Fruit fly (Drosophila melanogaster) whole organism, embryonic: ENCODE measurements around the gene ND-18.

Experiments
- ATbp ChIP-seq: fragments of 200-800 bp; sonication (Bioruptor generic); optimal IDR thresholded peaks from 2 replicates; lab custom pipeline; 2017; ENCODE audit warnings: missing biosample characterization, mild to moderate bottlenecking, missing genetic modification characterization, missing genetic modification reagents
- Abd-B ChIP-seq: fragments of 200-800 bp; sonication (Bioruptor generic); optimal IDR thresholded peaks from 2 replicates; lab custom pipeline; 2018; ENCODE audit warnings: missing biosample characterization, mild to moderate bottlenecking, missing genetic modification characterization, moderate library complexity
- Aef1 ChIP-seq: fragments of 200-800 bp; sonication (Bioruptor generic); IDR thresholded peaks from 3 replicates; pipeline ENCODE4 v1.3.6; 2022; ENCODE audit warnings: missing biosample characterization, missing genetic modification characterization
- Antp ChIP-seq: fragments of 200-800 bp; sonication (Bioruptor generic); optimal IDR thresholded peaks from 3 replicates; lab custom pipeline; 2016; ENCODE audit warnings: missing biosample characterization, missing genetic modification characterization
- Atf3 ChIP-seq: fragments of 200-800 bp; sonication (Bioruptor generic); optimal IDR thresholded peaks from 3 replicates; lab custom pipeline; 2016; ENCODE audit warnings: missing biosample characterization, missing genetic modification characterization
- Bdp1 ChIP-seq: fragments of 200-800 bp; sonication (Bioruptor generic); optimal IDR thresholded peaks from 3 replicates; lab custom pipeline; 2016; ENCODE audit warnings: missing biosample characterization, missing genetic modification characterization
- CG10321 ChIP-seq: fragments of 200-800 bp; sonication (Bioruptor generic); IDR thresholded peaks from 2 replicates; pipeline ENCODE4 v1.3.6; 2022; ENCODE audit warnings: missing biosample characterization, missing genetic modification characterization
- CG1233 ChIP-seq: fragments of 200-800 bp; sonication (Bioruptor generic); optimal IDR thresholded peaks from 4 replicates; lab custom pipeline; 2018; ENCODE audit warnings: missing biosample characterization, mild to moderate bottlenecking, missing genetic modification characterization
- CG15073 ChIP-seq: fragments of 200-800 bp; sonication (Bioruptor generic); optimal IDR thresholded peaks from 2 replicates; lab custom pipeline; 2016; ENCODE audit warnings: missing biosample characterization, missing genetic modification characterization
- CG16815 ChIP-seq: fragments of 200-800 bp; sonication (Bioruptor generic); optimal IDR thresholded peaks from 3 replicates; lab custom pipeline; 2017; ENCODE audit warnings: missing biosample characterization, mild to moderate bottlenecking, missing genetic modification characterization
- CG17385 ChIP-seq: fragments of 200-800 bp; sonication (Bioruptor generic); optimal IDR thresholded peaks from 3 replicates; lab custom pipeline; 2018; ENCODE audit warnings: missing biosample characterization, mild to moderate bottlenecking, missing genetic modification characterization
- CG18262 ChIP-seq: fragments of 200-800 bp; optimal IDR thresholded peaks from 3 replicates; lab custom pipeline; 2019; ENCODE audit warnings: missing biosample characterization, mild to moderate bottlenecking, missing genetic modification characterization, moderate library complexity
- CG18619 ChIP-seq: fragments of 200-800 bp; sonication (Bioruptor generic); optimal IDR thresholded peaks from 3 replicates; lab custom pipeline; 2017; ENCODE audit warnings: missing biosample characterization, mild to moderate bottlenecking, missing genetic modification characterization
- CG30403 ChIP-seq: fragments of 200-800 bp; sonication (Bioruptor generic); optimal IDR thresholded peaks from 3 replicates; lab custom pipeline; 2016; ENCODE audit warnings: missing biosample characterization, missing genetic modification characterization
- CG32772 ChIP-seq: fragments of 200-800 bp; sonication (Bioruptor generic); IDR thresholded peaks from 2 replicates; pipeline ENCODE4 v1.3.6; 2022; ENCODE audit warnings: missing biosample characterization, missing genetic modification characterization
- CG3726 ChIP-seq: fragments of 200-800 bp; sonication (Bioruptor generic); IDR thresholded peaks from 3 replicates; pipeline ENCODE4, ENCODE4 v1.3.6; 2022; ENCODE audit warnings: missing biosample characterization, missing genetic modification characterization
- CG42726 ChIP-seq: fragments of 200-800 bp; sonication (Bioruptor generic); IDR thresholded peaks from 2 replicates; pipeline ENCODE4 v1.3.6; 2022; ENCODE audit warnings: missing biosample characterization, missing genetic modification characterization; ENCODE audit not compliant: partially characterized antibody
- CG9727 ChIP-seq: fragments of 200-800 bp; sonication (Bioruptor generic); optimal IDR thresholded peaks from 3 replicates; lab custom pipeline; 2017; ENCODE audit warnings: missing biosample characterization, mild to moderate bottlenecking, missing genetic modification characterization
- CG9797 ChIP-seq: fragments of 200-800 bp; sonication (Bioruptor generic); optimal IDR thresholded peaks from 3 replicates; lab custom pipeline; 2018; ENCODE audit warnings: missing biosample characterization, mild to moderate bottlenecking, missing genetic modification characterization
- CTCF ChIP-seq: fragments of 200-800 bp; sonication (Bioruptor generic); optimal IDR thresholded peaks from 2 replicates; lab custom pipeline; 2017; ENCODE audit warnings: missing biosample characterization, mild to moderate bottlenecking, missing genetic modification characterization, moderate library complexity
- D19A ChIP-seq: fragments of 200-800 bp; optimal IDR thresholded peaks from 3 replicates; lab custom pipeline; 2019; ENCODE audit warnings: missing biosample characterization, mild to moderate bottlenecking, missing genetic modification characterization, moderate library complexity
- Dad ChIP-seq: fragments of 200-800 bp; sonication (Bioruptor generic); optimal IDR thresholded peaks from 3 replicates; lab custom pipeline; 2016; ENCODE audit warnings: missing biosample characterization, missing genetic modification characterization
- Dbx ChIP-seq: fragments of 200-800 bp; sonication (Bioruptor generic); IDR thresholded peaks from 3 replicates; pipeline ENCODE4 v1.3.6; 2022; ENCODE audit warnings: missing biosample characterization, missing genetic modification characterization
- Doc2 ChIP-seq: fragments of 200-800 bp; sonication (Bioruptor generic); IDR thresholded peaks from 2 replicates; pipeline ENCODE4 v1.3.6; 2022; ENCODE audit warnings: missing biosample characterization, missing genetic modification characterization
- Dp ChIP-seq: fragments of 200-800 bp; sonication (Bioruptor generic); optimal IDR thresholded peaks from 2 replicates; lab custom pipeline; 2018; ENCODE audit warnings: missing biosample characterization, mild to moderate bottlenecking, missing genetic modification characterization, moderate library complexity
- Elba2 ChIP-seq: fragments of 200-800 bp; sonication (Bioruptor generic); optimal IDR thresholded peaks from 3 replicates; lab custom pipeline; 2016; ENCODE audit warnings: missing biosample characterization, missing genetic modification characterization
- Fer2 ChIP-seq: fragments of 200-800 bp; sonication (Bioruptor generic); optimal IDR thresholded peaks from 2 replicates; lab custom pipeline; 2018; ENCODE audit warnings: missing biosample characterization, mild to moderate bottlenecking, missing genetic modification characterization, moderate library complexity
- Hey ChIP-seq: fragments of 200-800 bp; sonication (Bioruptor generic); optimal IDR thresholded peaks from 3 replicates; lab custom pipeline; 2018; ENCODE audit warnings: missing biosample characterization, mild to moderate bottlenecking, missing genetic modification characterization
- Hr3 ChIP-seq: fragments of 200-800 bp; sonication (Bioruptor generic); optimal IDR thresholded peaks from 3 replicates; lab custom pipeline; 2016; ENCODE audit warnings: missing biosample characterization, missing genetic modification characterization
- Mad ChIP-seq: fragments of 200-800 bp; sonication (Bioruptor generic); optimal IDR thresholded peaks from 2 replicates; lab custom pipeline; 2016; ENCODE audit warnings: missing biosample characterization, missing genetic modification characterization
- NC2β ChIP-seq: fragments of 200-800 bp; sonication (Bioruptor generic); optimal IDR thresholded peaks from 2 replicates; lab custom pipeline; 2016; ENCODE audit warnings: missing biosample characterization, missing genetic modification characterization
- NK7.1 ChIP-seq: fragments of 200-800 bp; sonication (Bioruptor generic); optimal IDR thresholded peaks from 3 replicates; lab custom pipeline; 2016; ENCODE audit warnings: missing biosample characterization, missing genetic modification characterization
- Rx ChIP-seq: fragments of 200-800 bp; sonication (Bioruptor generic); IDR thresholded peaks from 2 replicates; pipeline ENCODE4 v1.3.6; 2022; ENCODE audit warnings: missing biosample characterization, missing genetic modification characterization
- Sry-β ChIP-seq: fragments of 200-800 bp; sonication (Bioruptor generic); optimal IDR thresholded peaks from 2 replicates; lab custom pipeline; 2018; ENCODE audit warnings: missing biosample characterization, mild to moderate bottlenecking, missing genetic modification characterization, moderate library complexity
- bowl ChIP-seq: fragments of 200-800 bp; sonication (Bioruptor generic); IDR thresholded peaks from 2 replicates; pipeline ENCODE4 v1.3.6; 2022; ENCODE audit warnings: missing biosample characterization, missing genetic modification characterization
- btn ChIP-seq: fragments of 200-800 bp; sonication (Bioruptor generic); optimal IDR thresholded peaks from 2 replicates; lab custom pipeline; 2016; ENCODE audit warnings: missing biosample characterization, missing genetic modification characterization
- danr ChIP-seq: fragments of 200-800 bp; sonication (Bioruptor generic); IDR thresholded peaks from 2 replicates; pipeline ENCODE4 v1.3.6; 2022; ENCODE audit warnings: missing biosample characterization, missing genetic modification characterization
- dmrt11E ChIP-seq: fragments of 200-800 bp; sonication (Bioruptor generic); optimal IDR thresholded peaks from 3 replicates; lab custom pipeline; 2018; ENCODE audit warnings: missing biosample characterization, mild to moderate bottlenecking, missing genetic modification characterization, moderate library complexity
- dysf ChIP-seq: fragments of 200-800 bp; sonication (Bioruptor generic); IDR thresholded peaks from 3 replicates; pipeline ENCODE4 v1.3.6; 2022; ENCODE audit warnings: missing biosample characterization, missing genetic modification characterization
- emc ChIP-seq: fragments of 200-800 bp; sonication (Bioruptor generic); optimal IDR thresholded peaks from 2 replicates; lab custom pipeline; 2016; ENCODE audit warnings: missing biosample characterization, missing genetic modification characterization
- fd3F ChIP-seq: fragments of 200-800 bp; sonication (Bioruptor generic); optimal IDR thresholded peaks from 2 replicates; lab custom pipeline; 2018; ENCODE audit warnings: missing biosample characterization, mild to moderate bottlenecking, missing genetic modification characterization, moderate library complexity
- fru ChIP-seq: fragments of >200 bp; optimal IDR thresholded peaks from 2 replicates; lab custom pipeline; 2017
- insv ChIP-seq, 2 experiments: fragments of 200-800 bp; sonication (Bioruptor generic); optimal IDR thresholded peaks; 3 replicates each; lab custom pipeline; 2016 to 2018; ENCODE audit warnings: missing biosample characterization in 2 of 2, missing genetic modification characterization in 2 of 2
- kay ChIP-seq: fragments of 200-800 bp; sonication (Bioruptor generic); optimal IDR thresholded peaks from 2 replicates; lab custom pipeline; 2016; ENCODE audit warnings: missing biosample characterization, missing genetic modification characterization
- nau ChIP-seq: fragments of 200-800 bp; sonication (Bioruptor generic); optimal IDR thresholded peaks from 3 replicates; lab custom pipeline; 2017; ENCODE audit warnings: missing biosample characterization, mild to moderate bottlenecking, missing genetic modification characterization, missing genetic modification reagents
- scrt ChIP-seq: fragments of 200-800 bp; sonication (Bioruptor generic); optimal IDR thresholded peaks from 2 replicates; lab custom pipeline; 2018; ENCODE audit warnings: missing biosample characterization, mild to moderate bottlenecking, missing genetic modification characterization, moderate library complexity
- sens ChIP-seq: fragments of 200-800 bp; sonication (Bioruptor generic); peaks from one replicate; lab custom pipeline; 2016; ENCODE audit warnings: missing biosample characterization, missing genetic modification characterization
- sisA ChIP-seq: fragments of 200-800 bp; sonication (Bioruptor generic); IDR thresholded peaks from 2 replicates; pipeline ENCODE4 v1.3.6; 2022; ENCODE audit warnings: missing biosample characterization, missing genetic modification characterization
- tgo ChIP-seq: fragments of 200-800 bp; sonication (Bioruptor generic); IDR thresholded peaks from 3 replicates; pipeline ENCODE4 v1.3.6; 2022; ENCODE audit warnings: missing biosample characterization, missing genetic modification characterization
- trem ChIP-seq: fragments of 200-800 bp; optimal IDR thresholded peaks from 3 replicates; lab custom pipeline; 2019; ENCODE audit warnings: missing biosample characterization, mild to moderate bottlenecking, missing genetic modification characterization, moderate library complexity
- vfl ChIP-seq: fragments of 200-800 bp; sonication (Bioruptor generic); optimal IDR thresholded peaks from 2 replicates; lab custom pipeline; 2016; ENCODE audit warnings: missing biosample characterization, missing genetic modification characterization
- zfh2 ChIP-seq: fragments of 200-800 bp; sonication (Bioruptor generic); optimal IDR thresholded peaks from 2 replicates; lab custom pipeline; 2016; ENCODE audit warnings: missing biosample characterization, missing genetic modification characterization

ND-18 gene

DNA sequence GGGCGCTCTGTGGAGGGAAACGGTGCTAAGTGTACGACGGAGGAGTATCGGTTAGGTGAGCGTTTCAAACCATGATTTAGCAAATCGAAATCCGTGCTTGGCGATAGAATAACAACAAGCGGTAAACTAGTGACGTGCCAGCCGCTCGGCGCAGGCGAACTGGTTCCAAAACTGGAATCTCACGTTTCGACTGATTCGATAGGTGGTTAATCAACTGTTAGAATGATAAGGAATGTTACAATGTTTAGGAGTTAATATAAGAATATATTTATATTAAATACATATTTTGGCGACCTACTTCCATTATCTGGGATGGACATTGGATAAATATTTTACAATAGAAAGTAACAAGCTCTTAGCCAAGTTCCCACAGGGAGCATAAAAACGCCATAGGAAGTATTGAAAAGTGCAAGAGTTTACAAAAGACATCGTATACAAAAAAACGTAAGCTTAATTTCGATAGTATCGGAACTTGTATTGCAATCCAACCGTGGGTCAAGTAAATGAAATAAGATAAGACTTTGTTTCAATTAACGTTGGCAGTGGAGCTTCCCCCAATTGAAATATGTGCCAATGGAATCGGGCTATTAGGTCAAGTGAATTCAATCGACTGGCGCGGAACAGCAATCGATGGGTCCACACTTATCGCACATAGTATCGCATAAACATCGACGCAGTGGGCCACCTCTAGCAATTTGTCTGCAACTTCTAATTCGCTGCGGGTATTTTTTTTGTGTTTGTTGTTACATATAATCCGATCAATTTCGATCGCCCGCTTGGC, 2.8 kb downstream of the ND-18 start, which contains the start of the genes ksh, CG14200 and Pfrx (continued):
- TF ChIP-seq danr (GFP tag; lab: Robert Waterston, UW) (no peak), fd3F (no peak), Elba2 (GFP tag; lab: Kevin White, UChicago) (no peak), zfh2 (GFP tag; lab: Kevin White, UChicago) (peak; percentile 50), emc (GFP tag; lab: Kevin White, UChicago) (no peak), CG18262 (no peak), sisA (GFP tag; lab: Robert Waterston, UW) (peak; percentile 26; the same call in 1 of the 2 replicates), CG9797 (GFP tag; lab: Kevin White, UChicago) (peak; percentile 11), NK7.1 (GFP tag; lab: Kevin White, UChicago) (no peak), Dbx (GFP tag; lab: Robert Waterston, UW) (peak; percentile 50; the same call in 1 of the 3 replicates), CG3726 (GFP tag; lab: Robert Waterston, UW) (no peak), tgo (no peak), trem (tag; lab: Kevin White, UChicago) (no peak), Dad (no peak), Bdp1 (GFP tag; lab: Kevin White, UChicago) (no peak), CTCF (no peak), CG15073 (no peak), vfl (GFP tag; lab: Kevin White, UChicago) (no peak), Aef1 (GFP tag; lab: Robert Waterston, UW) (0 out of 3 replicates have a peak, but pooled peaks have one; percentile 23), CG17385 (GFP tag; lab: Kevin White, UChicago) (no peak), dysf (GFP tag; lab: Robert Waterston, UW) (peak; percentile 41; the same call in 1 of the 3 replicates), NC2β (no peak), CG9727 (no peak), CG42726 (peak; percentile 94), fru (lab: Kevin White, UChicago) (no peak), Abd-B (GFP tag; lab: Kevin White, UChicago) (peak; percentile 26), Antp (GFP tag; lab: Kevin White, UChicago) (peak; percentile 35), CG30403 (no peak), ATbp (GFP tag; lab: Kevin White, UChicago) (no peak), D19A (tag; lab: Kevin White, UChicago) (no peak), Doc2 (GFP tag; lab: Robert Waterston, UW) (no peak), Hr3 (GFP tag; lab: Kevin White, UChicago) (peak; percentile 65), CG32772 (GFP tag; lab: Robert Waterston, UW) (no peak), bowl (GFP tag; lab: Robert Waterston, UW) (no peak), Rx (GFP tag; lab: Robert Waterston, UW) (no peak), scrt (GFP tag; lab: Kevin White, UChicago) (no peak), insv (GFP tag; optimal IDR thresholded peaks at IDR 0.05; lab: Kevin White, UChicago) (peak in 1 of 2 experiments; percentile 14), Fer2 (tag; lab: Kevin White, UChicago) (no peak), Mad (GFP tag; lab: Kevin White, UChicago) (no peak), CG10321 (GFP tag; lab: Robert Waterston, UW) (no peak), Sry-β (GFP tag; lab: Kevin White, UChicago) (no peak), sens (no peak), kay (GFP tag; lab: Kevin White, UChicago) (no peak), Hey (tag; lab: Kevin White, UChicago) (no peak), nau (GFP tag; lab: Kevin White, UChicago) (no peak), CG16815 (GFP tag; lab: Kevin White, UChicago) (no peak), CG18619 (GFP tag; lab: Kevin White, UChicago) (no peak), Dp (GFP tag; lab: Kevin White, UChicago) (peak; percentile 48), btn (GFP tag; lab: Kevin White, UChicago) (no peak), dmrt11E (tag; lab: Kevin White, UChicago) (no peak), Atf3 (GFP tag; lab: Kevin White, UChicago) (no peak), CG1233 (GFP tag; lab: Kevin White, UChicago) (no peak)
